Worm (Caenorhabditis elegans) whole organism, early embryonic: ENCODE results near the gene acs-22.

Experiments used
- B0310.2 ChIP-seq: sonication (generic microtip); optimal IDR thresholded peaks from 2 replicates; lab custom pipeline; 2016; ENCODE audit warnings: mild to moderate bottlenecking, missing genetic modification characterization, missing compliant biosample characterization
- F13C5.2 ChIP-seq: sonication (generic microtip); optimal IDR thresholded peaks from 2 replicates; lab custom pipeline; 2017; ENCODE audit warnings: mild to moderate bottlenecking, missing genetic modification characterization, inconsistent platforms, missing compliant biosample characterization
- aly-1 ChIP-seq: sonication (generic microtip); optimal IDR thresholded peaks from 2 replicates; lab custom pipeline; 2016; ENCODE audit warnings: missing genetic modification characterization, missing compliant biosample characterization
- ama-1 ChIP-seq: fragments of 150-350 bp; optimal IDR thresholded peaks from 2 replicates; lab custom pipeline; 2014
- ceh-36 ChIP-seq: sonication (generic microtip); optimal IDR thresholded peaks from 2 replicates; lab custom pipeline; 2016; ENCODE audit warnings: missing genetic modification characterization, inconsistent platforms, missing compliant biosample characterization
- ets-7 ChIP-seq: sonication (generic microtip); optimal IDR thresholded peaks from 2 replicates; lab custom pipeline; 2016; ENCODE audit warnings: missing genotype, missing genetic modification characterization, missing compliant biosample characterization
- flt-1 ChIP-seq: fragments of 200-800 bp; sonication (Bioruptor generic); IDR thresholded peaks from 2 replicates; pipeline ENCODE4 v1.3.6; 2022; ENCODE audit warnings: missing genetic modification characterization, missing compliant biosample characterization
- hmbx-1 ChIP-seq: sonication (generic microtip); optimal IDR thresholded peaks from 2 replicates; lab custom pipeline; 2016; ENCODE audit warnings: mild to moderate bottlenecking, missing genetic modification characterization, missing compliant biosample characterization
- hmg-4 ChIP-seq: fragments of 200-800 bp; sonication (Bioruptor generic); optimal IDR thresholded peaks from 2 replicates; lab custom pipeline; 2018; ENCODE audit warnings: mild to moderate bottlenecking, missing genetic modification characterization, missing compliant biosample characterization
- pes-1 ChIP-seq: fragments of 200-800 bp; sonication (Bioruptor generic); IDR thresholded peaks from 2 replicates; pipeline ENCODE4 v1.3.6; 2022; ENCODE audit warnings: missing genetic modification reagents, missing genetic modification characterization, missing compliant biosample characterization
- scrt-1 ChIP-seq: fragments of 200-800 bp; sonication (Bioruptor generic); IDR thresholded peaks from 2 replicates; pipeline ENCODE4 v1.3.6; 2022; ENCODE audit warnings: missing genetic modification characterization, missing compliant biosample characterization
- tbx-11 ChIP-seq: fragments of 200-800 bp; sonication (Bioruptor generic); IDR thresholded peaks from 2 replicates; pipeline ENCODE4 v1.3.6; 2022; ENCODE audit warnings: missing genetic modification characterization, missing compliant biosample characterization
- tra-4 ChIP-seq: sonication (generic microtip); optimal IDR thresholded peaks from 2 replicates; lab custom pipeline; 2017; ENCODE audit warnings: missing genetic modification characterization, missing compliant biosample characterization

DNA sequence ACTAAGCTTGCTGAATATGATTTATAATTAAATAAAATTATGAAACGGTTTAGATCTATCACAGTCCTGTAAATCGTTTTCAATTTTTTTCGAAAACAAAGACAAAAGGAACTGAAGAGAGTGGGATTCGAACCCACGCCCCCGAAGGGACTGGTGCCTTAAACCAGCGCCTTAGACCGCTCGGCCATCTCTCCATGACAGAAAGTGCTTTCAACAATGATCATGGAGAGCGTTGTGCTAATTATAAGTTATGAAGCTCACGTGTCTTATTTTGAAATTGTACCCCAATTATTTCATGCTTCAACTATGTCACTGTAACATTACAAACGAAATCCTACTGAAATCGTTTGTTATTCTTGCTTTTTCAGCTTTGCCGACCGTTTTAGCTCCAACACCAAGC is 24.8 kb downstream of the acs-22 start:
- TF ChIP-seq ama-1 (lab: Kevin White, UChicago) (no peak), flt-1 (GFP tag; lab: Robert Waterston, UW) (no peak), pes-1 (GFP tag; lab: Robert Waterston, UW) (no peak), hmbx-1 (tag; lab: Kevin White, UChicago) (no peak), scrt-1 (GFP tag; lab: Robert Waterston, UW) (no peak), ceh-36 (tag; lab: Kevin White, UChicago) (no peak), hmg-4 (GFP tag; lab: Kevin White, UChicago) (no peak), aly-1 (tag; lab: Kevin White, UChicago) (no peak), tbx-11 (GFP tag; lab: Robert Waterston, UW) (no peak), F13C5.2 (tag; lab: Kevin White, UChicago) (no peak), B0310.2 (no peak), tra-4 (tag; lab: Kevin White, UChicago) (no peak), ets-7 (tag; lab: Kevin White, UChicago) (no peak)
